Worm (Caenorhabditis elegans): ENCODE data around the gene K11H3.3.

ce11 chrIII:9853667-9854620 lies 2.3 kb downstream of the K11H3.3 start:
- no peak for TF ChIP-seq W03F9.2 (tag; optimal IDR thresholded peaks at IDR 0.05)
- TF ChIP-seq him-1 (tag; optimal IDR thresholded peaks at IDR 0.05), result no peak
- TF ChIP-seq dao-5 (tag; optimal IDR thresholded peaks at IDR 0.05), result no peak

Data from whole organism, L4/young adult.